ENCODE assay signal across 3 worm cellular contexts in genomic region chrIV:10381035-10381434, ce11.
TF ChIP-seq lines count a peak whose summit lies in the region.

No protein-coding gene starts in this region.

TF ChIP-seq in whole organism, L1 larva, 84 proteins besides CTCF, POLR2A, EP300 and RAD21:
- TF ChIP-seq efl-1 (optimal IDR thresholded peaks at IDR 0.05; lab: Kevin White, UChicago) (no peak), efl-1 (GFP tag; optimal IDR thresholded peaks at IDR 0.05 in 1 of 2; lab: Kevin White, UChicago) (peak in 1 of 2 experiments; percentile 81), ceh-63 (GFP tag; optimal IDR thresholded peaks at IDR 0.05; lab: Kevin White, UChicago) (no peak), elt-3 (tag; optimal IDR thresholded peaks at IDR 0.05; lab: Kevin White, UChicago) (no peak), ceh-90 (tag; optimal IDR thresholded peaks at IDR 0.05; lab: Kevin White, UChicago) (peak; percentile 14), nhr-28 (tag; optimal IDR thresholded peaks at IDR 0.05; lab: Kevin White, UChicago) (no peak), mef-2 (tag; optimal IDR thresholded peaks at IDR 0.05; lab: Kevin White, UChicago) (no peak), fkh-4 (tag; optimal IDR thresholded peaks at IDR 0.05; lab: Kevin White, UChicago; ENCODE audit: borderline replicate concordance) (no peak), C34B4.2 (tag; optimal IDR thresholded peaks at IDR 0.05; lab: Kevin White, UChicago) (no peak), lin-15B (tag; optimal IDR thresholded peaks at IDR 0.05; lab: Kevin White, UChicago) (no peak), aly-2 (tag; optimal IDR thresholded peaks at IDR 0.05; lab: Kevin White, UChicago) (peak; percentile 5), dsc-1 (tag; optimal IDR thresholded peaks at IDR 0.05; lab: Kevin White, UChicago) (no peak), nhr-85 (tag; lab: Kevin White, UChicago) (no peak), efl-3 (GFP tag; optimal IDR thresholded peaks at IDR 0.05; lab: Kevin White, UChicago) (no peak)

TF ChIP-seq in whole organism, L4 larva, 104 proteins besides CTCF, POLR2A, EP300 and RAD21:
- no peak for TF ChIP-seq cey-2 (tag; optimal IDR thresholded peaks at IDR 0.05; lab: Kevin White, UChicago; ENCODE audit: borderline replicate concordance, insufficient read depth)
- no peak for TF ChIP-seq pqm-1 (tag; optimal IDR thresholded peaks at IDR 0.05; lab: Kevin White, UChicago)
- TF ChIP-seq unc-130 (GFP tag; optimal IDR thresholded peaks at IDR 0.05; lab: Kevin White, UChicago): peak; percentile 3
- TF ChIP-seq mes-2 (tag; optimal IDR thresholded peaks at IDR 0.05; lab: Kevin White, UChicago; ENCODE audit: poor library complexity, severe bottlenecking): peak; percentile 52
- TF ChIP-seq saeg-2 (GFP tag; IDR thresholded peaks at IDR 0.05; lab: Robert Waterston, UW): no peak
- no peak for TF ChIP-seq ama-1 (optimal IDR thresholded peaks at IDR 0.05; lab: Kevin White, UChicago)
- TF ChIP-seq vab-7 (GFP tag; IDR thresholded peaks at IDR 0.05; lab: Robert Waterston, UW): no peak
- TF ChIP-seq Y48G9A.11 (GFP tag; IDR thresholded peaks at IDR 0.05; lab: Robert Waterston, UW): 0 out of 2 replicates have a peak, but pooled peaks have one; percentile 12
- TF ChIP-seq aly-2 (tag; optimal IDR thresholded peaks at IDR 0.05; lab: Kevin White, UChicago): peak; percentile 32

TF ChIP-seq in whole organism, young adult, 124 proteins besides CTCF, POLR2A, EP300 and RAD21:
- no peak for TF ChIP-seq bed-2 (GFP tag; IDR thresholded peaks at IDR 0.05; lab: Robert Waterston, UW)
- TF ChIP-seq ztf-18 (tag; optimal IDR thresholded peaks at IDR 0.05; lab: Kevin White, UChicago): peak; percentile 59
- no peak for TF ChIP-seq die-1 (tag; optimal IDR thresholded peaks at IDR 0.05; lab: Kevin White, UChicago)
- TF ChIP-seq cebp-1 (GFP tag; IDR thresholded peaks at IDR 0.05; lab: Robert Waterston, UW): no peak
- TF ChIP-seq cebp-1 (tag; optimal IDR thresholded peaks at IDR 0.05; lab: Kevin White, UChicago): peak; percentile 3
- 0 out of 2 replicates have a peak, but pooled peaks have one; percentile 0 for TF ChIP-seq Y67H2A.10 (GFP tag; conservative IDR thresholded peaks at IDR 0.05; lab: Robert Waterston, UW)
- TF ChIP-seq snpc-4 (GFP tag; optimal IDR thresholded peaks at IDR 0.05; lab: Kevin White, UChicago): peak; percentile 5
- no peak for TF ChIP-seq snpc-4 (tag; optimal IDR thresholded peaks at IDR 0.05; lab: Kevin White, UChicago)
- no peak for TF ChIP-seq sptf-2 (GFP tag; optimal IDR thresholded peaks at IDR 0.05; lab: Kevin White, UChicago)
- no peak for TF ChIP-seq Y53G8AR.9 (GFP tag; conservative IDR thresholded peaks at IDR 0.05; lab: Robert Waterston, UW)
